Fruit fly (Drosophila melanogaster) whole organism, prepupa: Measurements from ENCODE around the gene Aprt.

Source experiments
- Blimp-1 ChIP-seq: fragments of 200-800 bp; sonication (Bioruptor generic); optimal IDR thresholded peaks from 3 replicates; lab custom pipeline; 2017; ENCODE audit warnings: missing biosample characterization, missing genetic modification characterization, mild to moderate bottlenecking, moderate library complexity, missing genetic modification reagents
- CG10669 ChIP-seq: fragments of 200-800 bp; sonication (Bioruptor generic); optimal IDR thresholded peaks from 3 replicates; lab custom pipeline; 2018; ENCODE audit warnings: missing biosample characterization, mild to moderate bottlenecking, missing genetic modification characterization, moderate library complexity
- CG11294 ChIP-seq: fragments of 200-800 bp; sonication (Bioruptor generic); IDR thresholded peaks from 2 replicates; pipeline ENCODE4 v1.3.6; 2022; ENCODE audit warnings: missing biosample characterization, missing genetic modification characterization
- CG11762 ChIP-seq: fragments of 200-800 bp; sonication (Bioruptor generic); optimal IDR thresholded peaks from 3 replicates; lab custom pipeline; 2016; ENCODE audit warnings: missing biosample characterization, missing genetic modification characterization; ENCODE audit not compliant: insufficient read depth
- CG11902 ChIP-seq: fragments of 200-800 bp; sonication (Bioruptor generic); optimal IDR thresholded peaks from 3 replicates; lab custom pipeline; 2016; ENCODE audit warnings: missing biosample characterization, missing genetic modification characterization
- CG15336 ChIP-seq: fragments of 200-800 bp; sonication (Bioruptor generic); IDR thresholded peaks from 2 replicates; pipeline ENCODE4 v1.3.6; 2022; ENCODE audit warnings: missing biosample characterization, missing genetic modification characterization
- CG1621 ChIP-seq: fragments of 200-800 bp; sonication (Bioruptor generic); optimal IDR thresholded peaks from 3 replicates; lab custom pipeline; 2018; ENCODE audit warnings: missing biosample characterization, mild to moderate bottlenecking, missing genetic modification characterization
- CG16779 ChIP-seq: fragments of 200-800 bp; sonication (Bioruptor generic); optimal IDR thresholded peaks from 3 replicates; lab custom pipeline; 2017; ENCODE audit warnings: missing biosample characterization, mild to moderate bottlenecking, missing genetic modification characterization
- CG3032 ChIP-seq: fragments of 200-800 bp; optimal IDR thresholded peaks from 2 replicates; lab custom pipeline; 2019; ENCODE audit warnings: missing biosample characterization, mild to moderate bottlenecking, missing genetic modification characterization, moderate library complexity
- CG31627 ChIP-seq: fragments of 200-800 bp; sonication (Bioruptor generic); optimal IDR thresholded peaks from 3 replicates; lab custom pipeline; 2016; ENCODE audit warnings: missing biosample characterization, missing genetic modification characterization
- CG34406 ChIP-seq: fragments of 200-800 bp; sonication (Bioruptor generic); optimal IDR thresholded peaks from 3 replicates; lab custom pipeline; 2016; ENCODE audit warnings: missing biosample characterization, missing genetic modification characterization
- CG3919 ChIP-seq: fragments of 200-800 bp; sonication (Bioruptor generic); optimal IDR thresholded peaks from 3 replicates; lab custom pipeline; 2016; ENCODE audit warnings: missing biosample characterization, missing genetic modification characterization
- CG4318 ChIP-seq: fragments of 200-800 bp; sonication (Bioruptor generic); optimal IDR thresholded peaks from 3 replicates; lab custom pipeline; 2017; ENCODE audit warnings: missing biosample characterization, mild to moderate bottlenecking, missing genetic modification characterization
- CG6276 ChIP-seq: fragments of 200-800 bp; sonication (Bioruptor generic); optimal IDR thresholded peaks from 2 replicates; lab custom pipeline; 2017; ENCODE audit warnings: missing biosample characterization, mild to moderate bottlenecking, missing genetic modification characterization
- CG6854 ChIP-seq: fragments of 200-800 bp; sonication (Bioruptor generic); optimal IDR thresholded peaks from 2 replicates; lab custom pipeline; 2017; ENCODE audit warnings: missing biosample characterization, mild to moderate bottlenecking, missing genetic modification characterization
- CG8119 ChIP-seq: fragments of 200-800 bp; sonication (Bioruptor generic); IDR thresholded peaks from 3 replicates; pipeline ENCODE4 v1.3.6; 2022; ENCODE audit warnings: missing biosample characterization, missing genetic modification characterization
- CG8632 ChIP-seq: fragments of 200-800 bp; sonication (Bioruptor generic); optimal IDR thresholded peaks from 3 replicates; lab custom pipeline; 2016; ENCODE audit warnings: missing biosample characterization, missing genetic modification characterization
- Eip75B ChIP-seq: fragments of 200-800 bp; sonication (Bioruptor generic); optimal IDR thresholded peaks from 3 replicates; lab custom pipeline; 2016; ENCODE audit warnings: missing biosample characterization, missing genetic modification characterization
- Eip78C ChIP-seq: fragments of 200-800 bp; sonication (Bioruptor generic); peaks from one replicate; lab custom pipeline; 2016; ENCODE audit warnings: missing biosample characterization, missing genetic modification characterization
- Eip93F ChIP-seq: fragments of 200-800 bp; sonication (Bioruptor generic); optimal IDR thresholded peaks from 2 replicates; lab custom pipeline; 2016; ENCODE audit warnings: missing biosample characterization, mild to moderate bottlenecking, missing genetic modification characterization
- Hr38 ChIP-seq: sonication (Bioruptor generic); optimal IDR thresholded peaks from 2 replicates; lab custom pipeline; 2016; ENCODE audit warnings: missing biosample characterization, missing genetic modification characterization
- Hr39 ChIP-seq: fragments of 200-800 bp; sonication (Bioruptor generic); optimal IDR thresholded peaks from 2 replicates; lab custom pipeline; 2016; ENCODE audit warnings: missing biosample characterization, missing genetic modification characterization
- Hr4 ChIP-seq: fragments of 200-800 bp; sonication (Bioruptor generic); optimal IDR thresholded peaks from 3 replicates; lab custom pipeline; 2016; ENCODE audit warnings: missing biosample characterization, missing genetic modification characterization
- Lpt ChIP-seq: fragments of 200-800 bp; sonication (Bioruptor generic); optimal IDR thresholded peaks from 3 replicates; lab custom pipeline; 2016; ENCODE audit warnings: missing biosample characterization, missing genetic modification characterization
- Met ChIP-seq: fragments of 200-800 bp; sonication (Bioruptor generic); optimal IDR thresholded peaks from 3 replicates; lab custom pipeline; 2016; ENCODE audit warnings: missing biosample characterization, missing genetic modification characterization
- OdsH ChIP-seq: fragments of 200-800 bp; sonication (Bioruptor generic); optimal IDR thresholded peaks from 3 replicates; lab custom pipeline; 2016; ENCODE audit warnings: missing biosample characterization, missing genetic modification characterization
- Smox ChIP-seq: fragments of 200-800 bp; sonication (Bioruptor generic); optimal IDR thresholded peaks from 3 replicates; lab custom pipeline; 2016; ENCODE audit warnings: missing biosample characterization, missing genetic modification characterization
- Sox102F ChIP-seq: fragments of 200-800 bp; sonication (Bioruptor generic); optimal IDR thresholded peaks from 2 replicates; lab custom pipeline; 2016; ENCODE audit warnings: missing biosample characterization, mild to moderate bottlenecking, missing genetic modification characterization
- Sox14 ChIP-seq: fragments of 200-800 bp; sonication (Bioruptor generic); optimal IDR thresholded peaks from 3 replicates; lab custom pipeline; 2016; ENCODE audit warnings: missing biosample characterization, missing genetic modification characterization
- Sox15 ChIP-seq: fragments of 200-800 bp; sonication (Bioruptor generic); optimal IDR thresholded peaks from 3 replicates; lab custom pipeline; 2016; ENCODE audit warnings: missing biosample characterization, missing genetic modification characterization
- achi ChIP-seq: fragments of 200-800 bp; sonication (Bioruptor generic); optimal IDR thresholded peaks from 3 replicates; lab custom pipeline; 2016; ENCODE audit warnings: missing biosample characterization, missing genetic modification characterization
- acj6 ChIP-seq: fragments of 200-800 bp; sonication (Bioruptor generic); optimal IDR thresholded peaks from 3 replicates; lab custom pipeline; 2016; ENCODE audit warnings: missing biosample characterization, missing genetic modification characterization
- cyc ChIP-seq: fragments of 200-800 bp; sonication (Bioruptor generic); optimal IDR thresholded peaks from 3 replicates; lab custom pipeline; 2016; ENCODE audit warnings: missing biosample characterization, missing genetic modification characterization
- dac ChIP-seq: fragments of 200-800 bp; sonication (Bioruptor generic); optimal IDR thresholded peaks from 2 replicates; lab custom pipeline; 2017; ENCODE audit warnings: missing biosample characterization, mild to moderate bottlenecking, missing genetic modification characterization
- dsx ChIP-seq: fragments of 200-800 bp; optimal IDR thresholded peaks from 3 replicates; lab custom pipeline; 2019; ENCODE audit warnings: missing biosample characterization, mild to moderate bottlenecking, missing genetic modification characterization, moderate library complexity; ENCODE audit not compliant: poor library complexity, severe bottlenecking
- eg ChIP-seq: fragments of 200-800 bp; sonication (Bioruptor generic); IDR thresholded peaks from 3 replicates; pipeline ENCODE4 v1.3.6; 2022; ENCODE audit warnings: missing biosample characterization, missing genetic modification characterization
- esn ChIP-seq: fragments of 200-800 bp; sonication (Bioruptor generic); optimal IDR thresholded peaks from 2 replicates; lab custom pipeline; 2016; ENCODE audit warnings: missing biosample characterization, mild to moderate bottlenecking, missing genetic modification characterization, moderate library complexity
- fd85E ChIP-seq: fragments of 200-800 bp; sonication (Bioruptor generic); optimal IDR thresholded peaks from 3 replicates; lab custom pipeline; 2016; ENCODE audit warnings: missing biosample characterization, missing genetic modification characterization
- fkh ChIP-seq: fragments of 200-800 bp; sonication (Bioruptor generic); optimal IDR thresholded peaks from 3 replicates; lab custom pipeline; 2017; ENCODE audit warnings: missing biosample characterization, mild to moderate bottlenecking, missing genetic modification characterization, moderate library complexity
- lz ChIP-seq: fragments of 200-800 bp; sonication (Bioruptor generic); optimal IDR thresholded peaks from 3 replicates; lab custom pipeline; 2016; ENCODE audit warnings: missing biosample characterization, missing genetic modification characterization
- net ChIP-seq: fragments of 200-800 bp; sonication (Bioruptor generic); optimal IDR thresholded peaks from 3 replicates; lab custom pipeline; 2016; ENCODE audit warnings: missing biosample characterization, missing genetic modification characterization
- salr ChIP-seq, 2 experiments: fragments of 200-800 bp; sonication (Bioruptor generic); optimal IDR thresholded peaks; 3 replicates each; lab custom pipeline; 2016 to 2018; ENCODE audit warnings: missing biosample characterization in 2 of 2, missing genetic modification characterization in 2 of 2, mild to moderate bottlenecking in 1 of 2
- spab ChIP-seq: fragments of 200-800 bp; sonication (Bioruptor generic); optimal IDR thresholded peaks from 2 replicates; lab custom pipeline; 2017; ENCODE audit warnings: missing biosample characterization, mild to moderate bottlenecking, missing genetic modification characterization, missing genetic modification reagents
- ss ChIP-seq, 2 experiments: fragments of 200-800 bp; sonication (Bioruptor generic); optimal IDR thresholded peaks; 2 replicates in 1 of 2; 3 replicates in 1 of 2; lab custom pipeline; 2017 to 2018; ENCODE audit warnings: mild to moderate bottlenecking in 2 of 2, missing biosample characterization in 2 of 2, missing genetic modification characterization in 2 of 2, moderate library complexity in 1 of 2
- svp ChIP-seq: fragments of 200-800 bp; sonication (Bioruptor generic); peaks from one replicate; lab custom pipeline; 2016; ENCODE audit warnings: missing biosample characterization, missing genetic modification characterization
- topi ChIP-seq: fragments of 200-800 bp; sonication (Bioruptor generic); optimal IDR thresholded peaks from 3 replicates; lab custom pipeline; 2016; ENCODE audit warnings: missing biosample characterization, missing genetic modification characterization
- vri ChIP-seq: fragments of 200-800 bp; sonication (Bioruptor generic); optimal IDR thresholded peaks from 3 replicates; lab custom pipeline; 2016; ENCODE audit warnings: missing biosample characterization, mild to moderate bottlenecking, missing genetic modification characterization

The Aprt gene

DNA sequence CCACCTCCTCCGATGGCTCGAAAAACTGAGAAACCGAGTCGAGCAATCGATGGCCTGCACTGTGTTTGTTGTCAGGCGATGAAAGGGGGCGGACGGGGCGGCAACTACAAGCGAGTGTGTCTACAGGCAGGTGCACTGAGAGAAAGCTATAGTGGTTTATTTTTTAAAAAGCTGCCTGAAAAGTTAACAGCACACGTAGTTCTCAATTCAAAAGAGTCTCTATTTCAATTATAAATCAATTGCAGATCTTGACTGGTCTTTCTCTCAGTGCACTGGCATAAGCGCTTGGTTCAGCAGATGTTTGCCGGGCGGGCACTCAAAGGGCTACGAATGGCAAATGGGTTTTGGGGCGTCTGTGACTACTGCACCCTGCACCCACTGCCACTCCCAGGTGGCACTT is 4.1 kb downstream of the Aprt start (continued):
- TF ChIP-seq Eip75B (GFP tag; lab: Kevin White, UChicago) (peak; percentile 25), vri (no peak), salr (GFP tag; optimal IDR thresholded peaks at IDR 0.05; lab: Kevin White, UChicago) (no peak), CG1621 (tag; lab: Kevin White, UChicago) (no peak), CG16779 (tag; lab: Kevin White, UChicago) (no peak), Sox15 (GFP tag; lab: Kevin White, UChicago) (no peak), Sox14 (GFP tag; lab: Kevin White, UChicago) (no peak), CG6854 (GFP tag; lab: Kevin White, UChicago) (no peak), esn (GFP tag; lab: Kevin White, UChicago) (no peak), CG34406 (GFP tag; lab: Kevin White, UChicago) (no peak), achi (GFP tag; lab: Kevin White, UChicago) (peak; percentile 52), fd85E (GFP tag; lab: Kevin White, UChicago) (no peak), net (GFP tag; lab: Kevin White, UChicago) (no peak), cyc (GFP tag; lab: Kevin White, UChicago) (peak; percentile 15), CG6276 (GFP tag; lab: Kevin White, UChicago) (peak; percentile 51), Lpt (GFP tag; lab: Kevin White, UChicago) (no peak), CG11762 (GFP tag; lab: Kevin White, UChicago) (peak; percentile 14), CG3919 (GFP tag; lab: Kevin White, UChicago) (peak; percentile 69), Blimp-1 (GFP tag; lab: Kevin White, UChicago) (no peak), dac (no peak), CG4318 (GFP tag; lab: Kevin White, UChicago) (no peak), OdsH (no peak), Smox (GFP tag; lab: Kevin White, UChicago) (no peak), Sox102F (GFP tag; lab: Kevin White, UChicago) (no peak), eg (GFP tag; lab: Robert Waterston, UW) (peak; percentile 84), fkh (no peak), dsx (GFP tag; lab: Kevin White, UChicago) (peak; percentile 42), ss (GFP tag; optimal IDR thresholded peaks at IDR 0.05; lab: Kevin White, UChicago) (peak in 1 of 2 experiments; percentile 43)
- TF ChIP-seq, all 60 proteins: peak for 27

DNA sequence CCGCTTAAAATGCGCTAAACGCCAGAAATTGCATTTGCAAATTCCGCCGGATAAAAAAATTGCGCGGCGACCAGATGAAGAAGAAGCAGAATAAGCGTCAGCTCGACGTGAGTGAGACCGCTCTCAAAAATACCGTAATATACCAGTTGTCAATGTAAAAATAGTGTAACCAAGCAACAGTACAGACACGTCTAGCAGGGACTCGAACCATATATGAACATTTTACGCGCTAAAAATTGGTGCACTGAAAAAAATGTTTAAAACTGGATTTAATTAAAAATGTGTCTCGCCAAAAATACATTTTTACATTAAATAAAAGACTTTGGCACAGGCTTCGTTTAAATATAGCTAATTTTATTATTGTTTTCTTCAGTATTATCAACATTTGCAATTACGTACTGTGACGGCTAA is 8.6 kb downstream of the Aprt start, which contains the start of gene dre4:
Gene dre4 (minus strand): TSS at position 98 of the 411 bp plus-strand sequence.
- peak; percentile 51 for TF ChIP-seq CG3032 (tag; lab: Kevin White, UChicago)
- TF ChIP-seq esn (GFP tag; lab: Kevin White, UChicago): peak; percentile 69
- peak; percentile 83 for TF ChIP-seq achi (GFP tag; lab: Kevin White, UChicago)
- TF ChIP-seq vri: no peak
- TF ChIP-seq Eip78C (GFP tag; lab: Kevin White, UChicago): peak; percentile 80
- TF ChIP-seq Hr39 (GFP tag; lab: Kevin White, UChicago): peak; percentile 54
- peak; percentile 63 for TF ChIP-seq topi (GFP tag; lab: Kevin White, UChicago)
- TF ChIP-seq CG8632 (GFP tag; lab: Kevin White, UChicago): peak; percentile 50
- no peak for TF ChIP-seq Eip75B (GFP tag; lab: Kevin White, UChicago)
- no peak for TF ChIP-seq Eip93F (GFP tag; lab: Kevin White, UChicago)
- TF ChIP-seq CG15336: peak; percentile 76
- TF ChIP-seq CG31627 (GFP tag; lab: Kevin White, UChicago): peak; percentile 52
- no peak for TF ChIP-seq dac
- TF ChIP-seq dsx (GFP tag; lab: Kevin White, UChicago): peak; percentile 45
- TF ChIP-seq CG4318 (GFP tag; lab: Kevin White, UChicago): no peak
- no peak for TF ChIP-seq acj6 (GFP tag; lab: Kevin White, UChicago)
- peak; percentile 46 for TF ChIP-seq net (GFP tag; lab: Kevin White, UChicago)
- peak; percentile 42; the same call in 1 of the 2 replicates for TF ChIP-seq CG11294
- TF ChIP-seq lz: peak; percentile 59
- TF ChIP-seq CG8119 (GFP tag; lab: Robert Waterston, UW): peak; percentile 78
- TF ChIP-seq spab: peak; percentile 40
- TF ChIP-seq Hr4: peak; percentile 68
- TF ChIP-seq fkh: no peak
- peak; percentile 6 for TF ChIP-seq CG11762 (GFP tag; lab: Kevin White, UChicago)
- no peak for TF ChIP-seq Met (GFP tag; lab: Kevin White, UChicago)
- TF ChIP-seq CG10669 (GFP tag; lab: Kevin White, UChicago): no peak
- no peak for TF ChIP-seq Hr38 (GFP tag; lab: Kevin White, UChicago)
- peak; percentile 62 for TF ChIP-seq CG6276 (GFP tag; lab: Kevin White, UChicago)
- TF ChIP-seq cyc (GFP tag; lab: Kevin White, UChicago): peak; percentile 71
- TF ChIP-seq svp (GFP tag; lab: Kevin White, UChicago): no peak
- TF ChIP-seq CG3919 (GFP tag; lab: Kevin White, UChicago): no peak
- TF ChIP-seq CG1621 (tag; lab: Kevin White, UChicago): peak; percentile 100
- no peak for TF ChIP-seq OdsH
- peak; percentile 75 for TF ChIP-seq Sox14 (GFP tag; lab: Kevin White, UChicago)
- peak; percentile 31 for TF ChIP-seq Lpt (GFP tag; lab: Kevin White, UChicago)
- TF ChIP-seq CG11902 (GFP tag; lab: Kevin White, UChicago): peak; percentile 7
- no peak for TF ChIP-seq fd85E (GFP tag; lab: Kevin White, UChicago)
